Worm (Caenorhabditis elegans) whole organism, L1 larva: ENCODE data around the gene ZK470.2.

Source experiments
- F16B12.6 ChIP-seq: fragments of 150-350 bp; optimal IDR thresholded peaks from 2 replicates; lab custom pipeline; 2014; ENCODE audit warnings: missing biosample characterization, missing genetic modification characterization
- aha-1 ChIP-seq: fragments of 150-350 bp; optimal IDR thresholded peaks from 2 replicates; lab custom pipeline; 2014; ENCODE audit warnings: missing biosample characterization, missing genetic modification characterization
- alr-1 ChIP-seq: fragments of 200-800 bp; sonication (Bioruptor generic); optimal IDR thresholded peaks from 2 replicates; lab custom pipeline; 2018; ENCODE audit warnings: borderline replicate concordance, mild to moderate bottlenecking, missing genetic modification characterization, missing compliant biosample characterization
- ama-1 ChIP-seq: fragments of 150-350 bp; optimal IDR thresholded peaks from 2 replicates; lab custom pipeline; 2014
- blmp-1 ChIP-seq: fragments of 150-350 bp; optimal IDR thresholded peaks from 2 replicates; lab custom pipeline; 2014; ENCODE audit warnings: missing biosample characterization, missing genetic modification characterization
- ceh-82 ChIP-seq, 3 experiments: fragments of 150-350 bp in 1 of 3; sonication (generic microtip) in 2 of 3; optimal IDR thresholded peaks; 2 replicates each; lab custom pipeline; 2014 to 2017; ENCODE audit warnings: missing biosample characterization in 3 of 3, missing genetic modification characterization in 3 of 3
- ces-1 ChIP-seq: fragments of 150-350 bp; optimal IDR thresholded peaks from 2 replicates; lab custom pipeline; 2014; ENCODE audit warnings: missing biosample characterization, missing genetic modification reagents, missing genetic modification characterization
- dsc-1 ChIP-seq: sonication (generic microtip); optimal IDR thresholded peaks from 2 replicates; lab custom pipeline; 2016; ENCODE audit warnings: mild to moderate bottlenecking, missing genetic modification characterization, missing compliant biosample characterization
- efl-3 ChIP-seq: fragments of 200-800 bp; sonication (Bioruptor generic); optimal IDR thresholded peaks from 2 replicates; lab custom pipeline; 2018; ENCODE audit warnings: mild to moderate bottlenecking, missing genetic modification characterization, missing compliant biosample characterization
- egl-13 ChIP-seq: sonication (generic microtip); optimal IDR thresholded peaks from 2 replicates; lab custom pipeline; 2016; ENCODE audit warnings: missing genotype, missing genetic modification reagents, missing genetic modification characterization, missing compliant biosample characterization
- egl-27 ChIP-seq, 2 experiments: fragments of 150-350 bp in 1 of 2; sonication (generic microtip); optimal IDR thresholded peaks; 3 replicates each; lab custom pipeline; 2017 to 2018; ENCODE audit warnings: missing biosample characterization in 2 of 2, missing genetic modification characterization in 2 of 2, missing genetic modification reagents in 2 of 2
- elt-3 ChIP-seq, 6 experiments: fragments of 150-350 bp in 1 of 6; sonication (generic microtip); optimal IDR thresholded peaks; 2 replicates each; lab custom pipeline; 2017 to 2018; ENCODE audit warnings: missing biosample characterization in 6 of 6, missing genetic modification characterization in 6 of 6, inconsistent platforms in 1 of 6
- ets-5 ChIP-seq: fragments of 200-800 bp; sonication (Bioruptor generic); IDR thresholded peaks from 2 replicates; pipeline ENCODE4 v1.3.6; 2022; ENCODE audit warnings: missing genetic modification characterization, missing compliant biosample characterization
- fkh-8 ChIP-seq: sonication (generic microtip); optimal IDR thresholded peaks from 2 replicates; lab custom pipeline; 2016; ENCODE audit warnings: mild to moderate bottlenecking, missing genetic modification characterization, missing compliant biosample characterization
- fos-1 ChIP-seq: fragments of 150-350 bp; optimal IDR thresholded peaks from 2 replicates; lab custom pipeline; 2014; ENCODE audit warnings: missing biosample characterization, missing genetic modification characterization
- hlh-17 ChIP-seq: fragments of 200-800 bp; sonication (Bioruptor generic); optimal IDR thresholded peaks from 2 replicates; lab custom pipeline; 2018; ENCODE audit warnings: missing genetic modification characterization, mild to moderate bottlenecking, missing compliant biosample characterization, moderate library complexity, borderline replicate concordance
- hlh-4 ChIP-seq: sonication (generic microtip); optimal IDR thresholded peaks from 2 replicates; lab custom pipeline; 2016; ENCODE audit warnings: mild to moderate bottlenecking, missing genetic modification characterization, missing compliant biosample characterization
- jun-1 ChIP-seq: fragments of 150-350 bp; optimal IDR thresholded peaks from 2 replicates; lab custom pipeline; 2014; ENCODE audit warnings: missing biosample characterization, missing genetic modification reagents, missing genetic modification characterization
- lin-14 ChIP-seq: fragments of 200-800 bp; sonication (Bioruptor generic); optimal IDR thresholded peaks from 2 replicates; lab custom pipeline; 2018; ENCODE audit warnings: mild to moderate bottlenecking, missing genetic modification characterization, moderate library complexity, missing compliant biosample characterization
- lin-15B ChIP-seq: fragments of 150-350 bp; sonication (generic microtip); optimal IDR thresholded peaks from 3 replicates; lab custom pipeline; 2014; ENCODE audit warnings: missing biosample characterization, missing genetic modification characterization
- lin-39 ChIP-seq: fragments of 150-350 bp; optimal IDR thresholded peaks from 2 replicates; lab custom pipeline; 2014; ENCODE audit warnings: missing biosample characterization, missing genetic modification reagents, missing genetic modification characterization
- lir-3 ChIP-seq: sonication (generic microtip); optimal IDR thresholded peaks from 2 replicates; lab custom pipeline; 2016; ENCODE audit warnings: mild to moderate bottlenecking, missing genetic modification characterization, moderate library complexity, missing compliant biosample characterization; ENCODE audit not compliant: poor library complexity
- mdl-1 ChIP-seq, 2 experiments: fragments of 150-350 bp; optimal IDR thresholded peaks; 2 replicates each; lab custom pipeline; 2014 to 2017; ENCODE audit warnings: missing biosample characterization in 2 of 2, missing genetic modification characterization in 2 of 2, inconsistent platforms in 1 of 2
- mef-2 ChIP-seq: fragments of 150-350 bp; optimal IDR thresholded peaks from 2 replicates; lab custom pipeline; 2014; ENCODE audit warnings: missing biosample characterization, missing genetic modification characterization
- nhr-19 ChIP-seq: fragments of 200-800 bp; sonication (Bioruptor generic); conservative IDR thresholded peaks from 2 replicates; pipeline ENCODE4 v1.3.6; 2022; ENCODE audit warnings: missing genetic modification characterization, missing compliant biosample characterization
- nhr-28 ChIP-seq: fragments of 150-350 bp; optimal IDR thresholded peaks from 2 replicates; lab custom pipeline; 2014; ENCODE audit warnings: missing biosample characterization, missing genetic modification characterization
- nhr-47 ChIP-seq: sonication (generic microtip); optimal IDR thresholded peaks from 2 replicates; lab custom pipeline; 2016; ENCODE audit warnings: mild to moderate bottlenecking, missing genetic modification characterization, moderate library complexity, missing compliant biosample characterization
- nhr-71 ChIP-seq: sonication (generic microtip); optimal IDR thresholded peaks from 2 replicates; lab custom pipeline; 2016; ENCODE audit warnings: mild to moderate bottlenecking, missing genetic modification characterization, moderate library complexity, missing compliant biosample characterization
- nhr-85 ChIP-seq: sonication (generic microtip); peaks from one replicate; lab custom pipeline; 2016; ENCODE audit warnings: missing genetic modification characterization, inconsistent platforms, missing compliant biosample characterization
- nhr-90 ChIP-seq: sonication (generic microtip); optimal IDR thresholded peaks from 2 replicates; lab custom pipeline; 2016; ENCODE audit warnings: mild to moderate bottlenecking, missing genetic modification characterization, missing compliant biosample characterization; ENCODE audit not compliant: poor library complexity
- pag-3 ChIP-seq: sonication (generic microtip); optimal IDR thresholded peaks from 2 replicates; lab custom pipeline; 2017; ENCODE audit warnings: missing genetic modification characterization, mild to moderate bottlenecking, missing compliant biosample characterization, antibody characterized with exemption, borderline replicate concordance; ENCODE audit not compliant: insufficient read depth
- pax-3 ChIP-seq: fragments of 200-800 bp; sonication (Bioruptor generic); optimal IDR thresholded peaks from 2 replicates; lab custom pipeline; 2018; ENCODE audit warnings: mild to moderate bottlenecking, missing genetic modification characterization, moderate library complexity, missing compliant biosample characterization
- rnt-1 ChIP-seq: sonication (generic microtip); optimal IDR thresholded peaks from 2 replicates; lab custom pipeline; 2016; ENCODE audit warnings: mild to moderate bottlenecking, missing genetic modification characterization, moderate library complexity, missing compliant biosample characterization
- skn-1 ChIP-seq: fragments of 150-350 bp; optimal IDR thresholded peaks from 2 replicates; lab custom pipeline; 2014; ENCODE audit warnings: missing biosample characterization, missing genetic modification characterization
- snu-23 ChIP-seq: sonication (generic microtip); optimal IDR thresholded peaks from 2 replicates; lab custom pipeline; 2016; ENCODE audit warnings: missing genetic modification characterization, missing compliant biosample characterization
- sox-4 ChIP-seq: sonication (generic microtip); optimal IDR thresholded peaks from 2 replicates; lab custom pipeline; 2016; ENCODE audit warnings: missing genetic modification characterization, missing compliant biosample characterization
- sptf-1 ChIP-seq: fragments of 150-350 bp; optimal IDR thresholded peaks from 2 replicates; lab custom pipeline; 2014; ENCODE audit warnings: missing biosample characterization, missing genetic modification characterization
- sup-37 ChIP-seq: fragments of 200-800 bp; sonication (Bioruptor generic); optimal IDR thresholded peaks from 2 replicates; lab custom pipeline; 2018; ENCODE audit warnings: mild to moderate bottlenecking, missing genetic modification characterization, missing compliant biosample characterization
- swsn-7 ChIP-seq: sonication (generic microtip); optimal IDR thresholded peaks from 2 replicates; lab custom pipeline; 2016; ENCODE audit warnings: missing genetic modification characterization, missing compliant biosample characterization
- tbx-2 ChIP-seq: sonication (generic microtip); optimal IDR thresholded peaks from 2 replicates; lab custom pipeline; 2016; ENCODE audit warnings: missing genetic modification characterization, missing compliant biosample characterization
- tlp-1 ChIP-seq: fragments of 150-350 bp; optimal IDR thresholded peaks from 2 replicates; lab custom pipeline; 2014; ENCODE audit warnings: missing biosample characterization, missing genetic modification characterization
- unc-30 ChIP-seq: sonication (generic microtip); optimal IDR thresholded peaks from 2 replicates; lab custom pipeline; 2017; ENCODE audit warnings: missing biosample characterization, missing genetic modification characterization
- unc-62 ChIP-seq: fragments of 150-350 bp; optimal IDR thresholded peaks from 2 replicates; lab custom pipeline; 2014; ENCODE audit warnings: missing biosample characterization, missing genetic modification reagents, missing genetic modification characterization
- unc-98 ChIP-seq: fragments of 200-800 bp; sonication (Bioruptor generic); IDR thresholded peaks from 2 replicates; pipeline ENCODE4 v1.3.6; 2022; ENCODE audit warnings: missing genetic modification characterization, missing compliant biosample characterization
- xbp-1 ChIP-seq: sonication (generic microtip); optimal IDR thresholded peaks from 2 replicates; lab custom pipeline; 2016; ENCODE audit warnings: missing genetic modification characterization, missing compliant biosample characterization
- zag-1 ChIP-seq: fragments of 150-350 bp; optimal IDR thresholded peaks from 2 replicates; lab custom pipeline; 2014; ENCODE audit warnings: missing biosample characterization, missing genetic modification characterization
- ztf-11 ChIP-seq, 2 experiments: sonication (generic microtip); optimal IDR thresholded peaks; 2 replicates each; lab custom pipeline; 2016 to 2017; ENCODE audit warnings: missing genetic modification characterization in 2 of 2, missing biosample characterization in 1 of 2, missing compliant biosample characterization in 1 of 2
- ztf-4 ChIP-seq: fragments of 150-350 bp; optimal IDR thresholded peaks from 2 replicates; lab custom pipeline; 2014; ENCODE audit warnings: missing biosample characterization, missing genetic modification characterization

The ZK470.2 gene

DNA sequence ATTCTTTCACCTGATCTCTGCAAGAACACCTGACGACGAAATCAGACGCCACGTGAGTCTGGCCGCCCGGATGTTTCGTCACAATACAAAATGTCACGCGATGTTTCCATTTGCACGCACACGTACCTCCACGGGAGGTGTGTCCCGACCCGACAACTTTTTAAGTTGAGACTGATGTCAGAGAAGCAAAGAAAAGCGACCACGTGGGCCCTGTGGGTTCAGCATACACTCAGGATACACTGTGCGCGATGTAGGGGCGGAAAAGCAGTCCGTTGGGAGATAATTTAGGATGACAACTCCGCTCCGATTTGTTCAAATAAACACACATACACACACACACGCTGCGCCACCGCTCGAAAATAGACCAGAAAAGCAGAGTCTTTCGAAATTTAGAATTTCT, 7.2 kb downstream of the ZK470.2 start (continued):
- peak; percentile 90 for TF ChIP-seq nhr-47 (tag; lab: Kevin White, UChicago)
- no peak for TF ChIP-seq fos-1 (tag; lab: Kevin White, UChicago)
- no peak for TF ChIP-seq efl-3 (GFP tag; lab: Kevin White, UChicago)
- TF ChIP-seq egl-27 (tag; optimal IDR thresholded peaks at IDR 0.05; lab: Kevin White, UChicago): no peak
- TF ChIP-seq pax-3 (tag; lab: Kevin White, UChicago): peak; percentile 76
- TF ChIP-seq mdl-1 (tag; optimal IDR thresholded peaks at IDR 0.05; lab: Kevin White, UChicago): peak; percentile 74 to 99
- TF ChIP-seq nhr-90 (tag; lab: Kevin White, UChicago): peak; percentile 95
- no peak for TF ChIP-seq tlp-1 (tag; lab: Kevin White, UChicago)
- TF ChIP-seq nhr-28 (tag; lab: Kevin White, UChicago): peak; percentile 66
- TF ChIP-seq sox-4 (tag; lab: Kevin White, UChicago): peak; percentile 73
- no peak for TF ChIP-seq unc-62
- TF ChIP-seq zag-1 (tag; lab: Kevin White, UChicago): peak; percentile 32
- peak; percentile 83 for TF ChIP-seq egl-13 (tag; lab: Kevin White, UChicago)
- peak; percentile 68 for TF ChIP-seq unc-98 (GFP tag; lab: Robert Waterston, UW)
- peak; percentile 39 for TF ChIP-seq lin-39
- no peak for TF ChIP-seq ztf-11 (tag; optimal IDR thresholded peaks at IDR 0.05; lab: Kevin White, UChicago)
- TF ChIP-seq ets-5 (GFP tag; lab: Robert Waterston, UW): no peak
- no peak for TF ChIP-seq F16B12.6 (tag; lab: Kevin White, UChicago)
- TF ChIP-seq ces-1: no peak
- peak; percentile 48 for TF ChIP-seq blmp-1 (tag; lab: Kevin White, UChicago)
- TF ChIP-seq sptf-1 (tag; lab: Kevin White, UChicago): no peak
- peak; percentile 80 for TF ChIP-seq fkh-8 (tag; lab: Kevin White, UChicago)
- peak; percentile 100 for TF ChIP-seq aha-1 (tag; lab: Kevin White, UChicago)
- peak; percentile 83 for TF ChIP-seq swsn-7
- peak; percentile 9 for TF ChIP-seq dsc-1 (tag; lab: Kevin White, UChicago)
- TF ChIP-seq alr-1: no peak
- TF ChIP-seq lin-15B: no peak
- TF ChIP-seq nhr-85 (tag; lab: Kevin White, UChicago): peak; percentile 99
- no peak for TF ChIP-seq ama-1
- peak; percentile 98 for TF ChIP-seq lin-14 (GFP tag; lab: Kevin White, UChicago)
- TF ChIP-seq tbx-2 (tag; lab: Kevin White, UChicago): peak; percentile 93
- TF ChIP-seq mef-2 (tag; lab: Kevin White, UChicago): peak; percentile 77

ce11 chrX:4142648-4143259, 7.8 kb downstream of the ZK470.2 start:
- no peak for TF ChIP-seq tlp-1 (tag; lab: Kevin White, UChicago)
- no peak for TF ChIP-seq lir-3
- no peak for TF ChIP-seq pag-3 (tag; lab: Kevin White, UChicago)
- TF ChIP-seq skn-1 (tag; lab: Kevin White, UChicago): no peak
- TF ChIP-seq hlh-17 (GFP tag; lab: Kevin White, UChicago): no peak
- no peak for TF ChIP-seq ztf-11 (tag; optimal IDR thresholded peaks at IDR 0.05; lab: Kevin White, UChicago)
- TF ChIP-seq efl-3 (GFP tag; lab: Kevin White, UChicago): no peak
- TF ChIP-seq elt-3 (tag; optimal IDR thresholded peaks at IDR 0.05; lab: Kevin White, UChicago): no peak
- TF ChIP-seq ces-1: no peak
- no peak for TF ChIP-seq sox-4 (tag; lab: Kevin White, UChicago)
- peak; percentile 88 for TF ChIP-seq rnt-1 (tag; lab: Kevin White, UChicago)
- no peak for TF ChIP-seq blmp-1 (tag; lab: Kevin White, UChicago)
- no peak for TF ChIP-seq jun-1
- no peak for TF ChIP-seq xbp-1
- TF ChIP-seq zag-1 (tag; lab: Kevin White, UChicago): no peak
- no peak for TF ChIP-seq egl-27 (tag; optimal IDR thresholded peaks at IDR 0.05; lab: Kevin White, UChicago)
- TF ChIP-seq nhr-47 (tag; lab: Kevin White, UChicago): no peak
- no peak for TF ChIP-seq mef-2 (tag; lab: Kevin White, UChicago)
- TF ChIP-seq unc-98 (GFP tag; lab: Robert Waterston, UW): 0 out of 2 replicates have a peak, but pooled peaks have one; percentile 31
- peak; percentile 68 for TF ChIP-seq nhr-19 (GFP tag; lab: Robert Waterston, UW)
- no peak for TF ChIP-seq unc-62
- no peak for TF ChIP-seq alr-1
- no peak for TF ChIP-seq snu-23 (GFP tag; lab: Kevin White, UChicago)
- peak; percentile 15 for TF ChIP-seq dsc-1 (tag; lab: Kevin White, UChicago)
- no peak for TF ChIP-seq sup-37 (GFP tag; lab: Kevin White, UChicago)
- TF ChIP-seq ceh-82 (tag; optimal IDR thresholded peaks at IDR 0.05; lab: Kevin White, UChicago): no peak
- TF ChIP-seq sptf-1 (tag; lab: Kevin White, UChicago): no peak
- TF ChIP-seq ztf-4 (tag; lab: Kevin White, UChicago): peak; percentile 87
- TF ChIP-seq lin-39: peak; percentile 21
- no peak for TF ChIP-seq lin-15B
- peak; percentile 81 for TF ChIP-seq nhr-71
- TF ChIP-seq unc-30: no peak
- TF ChIP-seq hlh-4: no peak
